Worm (Caenorhabditis elegans) whole organism, L3 larva: ENCODE data around the gene Y41D4B.24.

ENCODE experiments used
- R02D3.7 ChIP-seq: fragments of 150-350 bp; optimal IDR thresholded peaks from 2 replicates; lab custom pipeline; 2014; ENCODE audit warnings: missing biosample characterization, missing genetic modification characterization
- ZK546.5 ChIP-seq: sonication (generic microtip); optimal IDR thresholded peaks from 2 replicates; lab custom pipeline; 2017; ENCODE audit warnings: missing biosample characterization, missing genetic modification characterization
- aly-2 ChIP-seq: fragments of 150-350 bp; optimal IDR thresholded peaks from 2 replicates; lab custom pipeline; 2014; ENCODE audit warnings: missing biosample characterization, missing genetic modification characterization
- ama-1 ChIP-seq: fragments of 150-350 bp; optimal IDR thresholded peaks from 2 replicates; lab custom pipeline; 2018
- ceh-16 ChIP-seq: sonication (generic microtip); optimal IDR thresholded peaks from 2 replicates; lab custom pipeline; 2017; ENCODE audit warnings: missing biosample characterization, missing genetic modification characterization
- ceh-28 ChIP-seq: fragments of 150-350 bp; optimal IDR thresholded peaks from 2 replicates; lab custom pipeline; 2014; ENCODE audit warnings: missing biosample characterization, missing genetic modification reagents, missing genetic modification characterization
- ceh-82 ChIP-seq: fragments of 150-350 bp; optimal IDR thresholded peaks from 2 replicates; lab custom pipeline; 2014; ENCODE audit warnings: missing biosample characterization, missing genetic modification characterization
- ceh-9 ChIP-seq: sonication (generic microtip); optimal IDR thresholded peaks from 2 replicates; lab custom pipeline; 2018; ENCODE audit warnings: missing biosample characterization, missing genetic modification characterization
- daf-12 ChIP-seq: fragments of 150-350 bp; optimal IDR thresholded peaks from 2 replicates; lab custom pipeline; 2014; ENCODE audit warnings: missing biosample characterization, missing genetic modification reagents, missing genetic modification characterization
- egl-27 ChIP-seq: sonication (generic microtip); optimal IDR thresholded peaks from 4 replicates; lab custom pipeline; 2017; ENCODE audit warnings: missing biosample characterization, missing genetic modification reagents, missing genetic modification characterization
- egl-5 ChIP-seq: fragments of 150-350 bp; optimal IDR thresholded peaks from 2 replicates; lab custom pipeline; 2017; ENCODE audit warnings: missing biosample characterization, missing genetic modification reagents, missing genetic modification characterization, inconsistent platforms
- elt-1 ChIP-seq: fragments of 150-350 bp; optimal IDR thresholded peaks from 2 replicates; lab custom pipeline; 2014; ENCODE audit warnings: missing biosample characterization, missing genetic modification characterization
- elt-2 ChIP-seq: sonication (generic microtip); optimal IDR thresholded peaks from 2 replicates; lab custom pipeline; 2016; ENCODE audit warnings: missing genetic modification reagents, mild to moderate bottlenecking, missing genetic modification characterization, missing compliant biosample characterization
- elt-3 ChIP-seq, 3 experiments: fragments of 150-350 bp in 1 of 3; sonication (generic microtip) in 2 of 3; optimal IDR thresholded peaks; 2 replicates in 2 of 3; 4 replicates in 1 of 3; lab custom pipeline; 2014 to 2017; ENCODE audit warnings: missing biosample characterization in 3 of 3, missing genetic modification characterization in 3 of 3
- eor-1 ChIP-seq, 2 experiments: fragments of 150-350 bp; optimal IDR thresholded peaks; 2 replicates each; lab custom pipeline; 2014 to 2018; ENCODE audit warnings: missing biosample characterization in 2 of 2, missing genetic modification characterization in 2 of 2
- fkh-10 ChIP-seq: sonication (generic microtip); optimal IDR thresholded peaks from 2 replicates; lab custom pipeline; 2017; ENCODE audit warnings: missing biosample characterization, missing genetic modification reagents, missing genetic modification characterization
- fos-1 ChIP-seq: fragments of 150-350 bp; optimal IDR thresholded peaks from 2 replicates; lab custom pipeline; 2014; ENCODE audit warnings: missing biosample characterization, missing genetic modification characterization
- hmg-11 ChIP-seq: sonication (generic microtip); optimal IDR thresholded peaks from 2 replicates; lab custom pipeline; 2016; ENCODE audit warnings: missing genetic modification characterization, missing compliant biosample characterization
- jun-1 ChIP-seq: fragments of 150-350 bp; optimal IDR thresholded peaks from 2 replicates; lab custom pipeline; 2014; ENCODE audit warnings: missing biosample characterization, missing genetic modification reagents, missing genetic modification characterization
- lin-15B ChIP-seq: fragments of 150-350 bp; optimal IDR thresholded peaks from 2 replicates; lab custom pipeline; 2014; ENCODE audit warnings: missing biosample characterization, missing genetic modification characterization
- lin-39 ChIP-seq: fragments of 150-350 bp; optimal IDR thresholded peaks from 2 replicates; lab custom pipeline; 2018; ENCODE audit warnings: missing biosample characterization, missing genetic modification reagents, missing genetic modification characterization
- mdl-1 ChIP-seq: fragments of 150-350 bp; optimal IDR thresholded peaks from 2 replicates; lab custom pipeline; 2014; ENCODE audit warnings: missing biosample characterization, missing genetic modification characterization
- mml-1 ChIP-seq: fragments of 150-350 bp; sonication (generic microtip); optimal IDR thresholded peaks from 3 replicates; lab custom pipeline; 2014; ENCODE audit warnings: missing biosample characterization, missing genetic modification characterization
- nhr-11 ChIP-seq: fragments of 150-350 bp; optimal IDR thresholded peaks from 2 replicates; lab custom pipeline; 2014; ENCODE audit warnings: missing biosample characterization, missing genetic modification characterization
- nhr-12 ChIP-seq: fragments of 150-350 bp; optimal IDR thresholded peaks from 2 replicates; lab custom pipeline; 2014; ENCODE audit warnings: missing biosample characterization, missing genetic modification characterization
- nhr-23 ChIP-seq: fragments of 150-350 bp; optimal IDR thresholded peaks from 2 replicates; lab custom pipeline; 2014; ENCODE audit warnings: missing biosample characterization, missing genetic modification reagents, missing genetic modification characterization
- nhr-237 ChIP-seq: fragments of 150-350 bp; optimal IDR thresholded peaks from 2 replicates; lab custom pipeline; 2014; ENCODE audit warnings: missing biosample characterization, missing genetic modification characterization
- nhr-25 ChIP-seq: sonication (generic microtip); optimal IDR thresholded peaks from 2 replicates; lab custom pipeline; 2017; ENCODE audit warnings: missing biosample characterization, missing genetic modification characterization
- nhr-28 ChIP-seq: fragments of 150-350 bp; optimal IDR thresholded peaks from 2 replicates; lab custom pipeline; 2014; ENCODE audit warnings: missing biosample characterization, missing genetic modification characterization
- nhr-43 ChIP-seq: sonication (generic microtip); optimal IDR thresholded peaks from 2 replicates; lab custom pipeline; 2016; ENCODE audit warnings: mild to moderate bottlenecking, missing genetic modification characterization, missing compliant biosample characterization; ENCODE audit not compliant: poor library complexity, severe bottlenecking
- nhr-67 ChIP-seq: fragments of 150-350 bp; optimal IDR thresholded peaks from 2 replicates; lab custom pipeline; 2014; ENCODE audit warnings: missing biosample characterization, missing genetic modification characterization
- nhr-76 ChIP-seq: fragments of 150-350 bp; sonication (generic microtip); optimal IDR thresholded peaks from 5 replicates; lab custom pipeline; 2014; ENCODE audit warnings: missing biosample characterization, missing genetic modification characterization
- nhr-77 ChIP-seq: fragments of 150-350 bp; optimal IDR thresholded peaks from 2 replicates; lab custom pipeline; 2014; ENCODE audit warnings: missing biosample characterization, missing genetic modification characterization
- pqm-1 ChIP-seq: fragments of 150-350 bp; optimal IDR thresholded peaks from 2 replicates; lab custom pipeline; 2017; ENCODE audit warnings: missing biosample characterization, missing genetic modification characterization, inconsistent platforms
- sea-2 ChIP-seq: fragments of 150-350 bp; sonication (generic microtip); optimal IDR thresholded peaks from 4 replicates; lab custom pipeline; 2014; ENCODE audit warnings: missing biosample characterization, missing genetic modification reagents, missing genetic modification characterization
- skn-1 ChIP-seq: fragments of 150-350 bp; optimal IDR thresholded peaks from 2 replicates; lab custom pipeline; 2014; ENCODE audit warnings: missing biosample characterization, missing genetic modification characterization
- snpc-4 ChIP-seq: fragments of 150-350 bp; optimal IDR thresholded peaks from 2 replicates; lab custom pipeline; 2014; ENCODE audit warnings: missing biosample characterization, missing genetic modification characterization
- tbx-2 ChIP-seq: sonication (generic microtip); optimal IDR thresholded peaks from 2 replicates; lab custom pipeline; 2016; ENCODE audit warnings: mild to moderate bottlenecking, missing genetic modification characterization, missing compliant biosample characterization
- unc-39 ChIP-seq: sonication (generic microtip); optimal IDR thresholded peaks from 4 replicates; lab custom pipeline; 2017; ENCODE audit warnings: missing biosample characterization, missing genetic modification characterization
- unc-62 ChIP-seq: fragments of 150-350 bp; sonication (generic microtip); optimal IDR thresholded peaks from 4 replicates; lab custom pipeline; 2014; ENCODE audit warnings: missing biosample characterization, missing genetic modification reagents, missing genetic modification characterization
- zag-1 ChIP-seq: fragments of 150-350 bp; optimal IDR thresholded peaks from 2 replicates; lab custom pipeline; 2014; ENCODE audit warnings: missing biosample characterization, missing genetic modification characterization
- ztf-11 ChIP-seq: fragments of 150-350 bp; optimal IDR thresholded peaks from 2 replicates; lab custom pipeline; 2014; ENCODE audit warnings: missing biosample characterization, missing genetic modification characterization
- ztf-4 ChIP-seq: fragments of 150-350 bp; optimal IDR thresholded peaks from 2 replicates; lab custom pipeline; 2014; ENCODE audit warnings: missing biosample characterization, missing genetic modification characterization

Gene Y41D4B.24

DNA sequence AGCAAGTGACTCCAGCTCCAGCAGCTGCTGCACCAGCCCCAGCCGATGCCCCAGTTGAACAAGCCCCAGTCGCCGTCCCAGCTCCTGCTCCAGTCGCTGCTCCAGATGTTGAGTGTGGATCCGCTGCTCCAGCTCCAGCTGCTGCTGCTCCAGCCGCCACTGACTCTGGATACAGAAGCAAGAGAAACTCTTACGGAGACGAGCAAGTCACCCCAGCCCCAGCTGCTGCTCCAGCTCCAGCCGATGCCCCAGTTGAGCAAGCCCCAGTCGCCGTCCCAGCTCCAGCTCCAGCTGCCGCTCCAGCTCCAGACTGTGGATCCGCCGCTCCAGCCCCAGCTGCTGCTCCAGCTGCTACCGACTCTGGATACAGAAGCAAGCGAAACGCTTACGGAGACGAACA, 39.6 kb upstream of the Y41D4B.24 start:
- TF ChIP-seq lin-39 (tag; lab: Kevin White, UChicago) (no peak), snpc-4 (tag; lab: Kevin White, UChicago) (no peak), egl-27 (no peak), ceh-9 (tag; lab: Kevin White, UChicago) (no peak), ztf-11 (tag; lab: Kevin White, UChicago) (no peak), ceh-28 (no peak), hmg-11 (tag; lab: Kevin White, UChicago) (no peak), elt-1 (no peak), jun-1 (no peak), nhr-43 (tag; lab: Kevin White, UChicago) (no peak), unc-62 (GFP tag; lab: Kevin White, UChicago) (no peak), nhr-25 (tag; lab: Kevin White, UChicago) (no peak), egl-5 (tag; lab: Kevin White, UChicago) (no peak), fkh-10 (GFP tag; lab: Kevin White, UChicago) (no peak), elt-3 (tag; optimal IDR thresholded peaks at IDR 0.05; lab: Kevin White, UChicago) (no peak), nhr-67 (tag; lab: Kevin White, UChicago) (no peak)

DNA sequence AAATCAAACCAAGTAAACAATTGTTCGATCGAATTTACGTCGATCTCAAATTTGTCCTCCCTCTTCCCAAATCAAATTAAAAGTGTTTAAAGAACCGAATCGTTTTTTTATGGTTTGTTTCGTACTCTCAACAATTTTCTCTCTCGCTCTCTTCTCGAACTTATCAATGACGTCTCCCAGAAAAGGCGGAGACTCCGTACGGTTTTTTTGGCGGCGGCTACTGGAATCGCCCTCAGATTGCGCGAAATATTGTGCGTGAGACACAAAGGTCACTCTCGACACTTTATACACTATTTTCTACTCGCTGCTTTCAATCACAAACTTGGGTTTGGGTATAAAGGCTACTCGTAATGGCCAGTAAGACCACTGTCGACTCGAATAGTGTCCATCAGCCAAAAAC, 38.5 kb upstream of the Y41D4B.24 start, which contains the start of gene epic-2:
epic-2 (plus strand) TSS at position 317 of the 400 bp plus-strand sequence.
- no peak for TF ChIP-seq ztf-4 (tag; lab: Kevin White, UChicago)
- TF ChIP-seq nhr-12 (tag; lab: Kevin White, UChicago): no peak
- TF ChIP-seq mml-1 (tag; lab: Kevin White, UChicago): no peak
- no peak for TF ChIP-seq ceh-82
- TF ChIP-seq eor-1 (tag; optimal IDR thresholded peaks at IDR 0.05; lab: Kevin White, UChicago): no peak
- no peak for TF ChIP-seq nhr-43 (tag; lab: Kevin White, UChicago)
- TF ChIP-seq elt-2: no peak

DNA sequence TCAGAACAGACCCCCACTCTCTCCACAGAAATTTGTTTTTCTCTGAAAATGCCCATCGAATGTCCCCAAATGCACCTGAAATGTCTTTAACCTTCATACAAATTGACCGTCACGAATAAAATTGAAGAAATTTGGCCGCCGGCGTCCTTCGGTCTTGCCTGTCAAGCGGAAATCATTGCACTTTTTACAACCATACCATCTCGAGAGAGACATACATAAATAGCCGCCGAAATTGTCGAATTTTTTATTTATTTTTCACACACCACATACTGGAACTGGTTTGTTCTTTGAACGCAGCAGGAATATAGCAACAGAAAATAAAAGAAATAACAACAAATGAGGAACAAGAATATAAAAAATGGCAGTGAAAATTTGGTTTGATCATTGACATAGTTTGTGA, 33.7 kb upstream of the Y41D4B.24 start:
- TF ChIP-seq daf-12 (tag; lab: Kevin White, UChicago): no peak
- TF ChIP-seq zag-1: no peak
- no peak for TF ChIP-seq lin-15B (tag; lab: Kevin White, UChicago)
- no peak for TF ChIP-seq fos-1 (tag; lab: Kevin White, UChicago)
- TF ChIP-seq unc-39: no peak
- no peak for TF ChIP-seq ztf-11 (tag; lab: Kevin White, UChicago)
- no peak for TF ChIP-seq jun-1
- no peak for TF ChIP-seq egl-5 (tag; lab: Kevin White, UChicago)
- peak; percentile 14 for TF ChIP-seq nhr-23 (tag; lab: Kevin White, UChicago)
- no peak for TF ChIP-seq nhr-28 (tag; lab: Kevin White, UChicago)
- TF ChIP-seq pqm-1 (tag; lab: Kevin White, UChicago): no peak
- TF ChIP-seq nhr-25 (tag; lab: Kevin White, UChicago): peak; percentile 60
- no peak for TF ChIP-seq tbx-2
- no peak for TF ChIP-seq ZK546.5 (tag; lab: Kevin White, UChicago)
- no peak for TF ChIP-seq nhr-76 (tag; lab: Kevin White, UChicago)

- TF ChIP-seq nhr-23 (tag; lab: Kevin White, UChicago) (no peak), mml-1 (tag; lab: Kevin White, UChicago) (no peak), sea-2 (GFP tag; lab: Kevin White, UChicago) (no peak)
- TF ChIP-seq, all 47 proteins: peak for 0
Observed at ce11 chrIV:1713618-1714017, 31.7 kb upstream of the Y41D4B.24 start.

DNA sequence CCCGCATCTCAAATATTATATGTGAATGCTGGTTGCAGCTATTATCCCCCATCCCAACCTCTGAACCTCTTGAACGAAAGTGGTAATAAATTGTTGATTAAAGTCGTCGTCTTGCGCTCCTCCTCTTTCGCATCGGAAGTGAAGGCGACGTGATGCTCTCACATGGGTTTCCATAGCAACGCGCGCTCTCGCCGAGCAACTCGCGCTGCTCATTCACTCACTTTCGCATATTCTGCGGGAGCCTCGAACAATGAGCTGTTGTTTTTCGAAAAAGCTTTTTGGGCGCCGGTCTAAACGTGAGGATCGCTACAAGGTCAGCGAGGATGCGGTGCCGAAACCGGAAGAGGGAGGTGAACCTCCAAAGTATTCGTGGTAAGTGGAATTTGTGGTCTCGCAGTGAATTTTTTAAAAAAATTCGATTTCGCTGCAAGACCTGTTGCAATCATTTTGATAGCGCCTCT, 29.1 kb upstream of the Y41D4B.24 start, which contains the start of gene rpi-2:
rpi-2 (plus strand) TSS at position 234 of the 461 bp plus-strand sequence.
- no peak for TF ChIP-seq nhr-23 (tag; lab: Kevin White, UChicago)
- no peak for TF ChIP-seq daf-12 (tag; lab: Kevin White, UChicago)
- no peak for TF ChIP-seq nhr-11 (tag; lab: Kevin White, UChicago)
- TF ChIP-seq skn-1 (tag; lab: Kevin White, UChicago): no peak
- peak; percentile 28 for TF ChIP-seq ceh-28
- no peak for TF ChIP-seq ceh-16 (tag; lab: Kevin White, UChicago)
- peak; percentile 37 for TF ChIP-seq hmg-11 (tag; lab: Kevin White, UChicago)
- peak; percentile 84 for TF ChIP-seq ama-1 (lab: Kevin White, UChicago)
- no peak for TF ChIP-seq eor-1 (tag; optimal IDR thresholded peaks at IDR 0.05; lab: Kevin White, UChicago)
- TF ChIP-seq unc-39: no peak
- no peak for TF ChIP-seq egl-5 (tag; lab: Kevin White, UChicago)
- no peak for TF ChIP-seq zag-1
- no peak for TF ChIP-seq R02D3.7
- peak; percentile 70 for TF ChIP-seq aly-2 (tag; lab: Kevin White, UChicago)
- TF ChIP-seq nhr-25 (tag; lab: Kevin White, UChicago): no peak
- TF ChIP-seq unc-62 (GFP tag; lab: Kevin White, UChicago): no peak
- no peak for TF ChIP-seq ztf-11 (tag; lab: Kevin White, UChicago)
- TF ChIP-seq nhr-76 (tag; lab: Kevin White, UChicago): no peak
- no peak for TF ChIP-seq lin-15B (tag; lab: Kevin White, UChicago)
- no peak for TF ChIP-seq ceh-82
- TF ChIP-seq ztf-4 (tag; lab: Kevin White, UChicago): no peak
- peak; percentile 55 for TF ChIP-seq nhr-43 (tag; lab: Kevin White, UChicago)
- no peak for TF ChIP-seq tbx-2
- no peak for TF ChIP-seq nhr-237
- peak; percentile 23 for TF ChIP-seq elt-2
- no peak for TF ChIP-seq mdl-1 (tag; lab: Kevin White, UChicago)
- no peak for TF ChIP-seq elt-3 (tag; optimal IDR thresholded peaks at IDR 0.05; lab: Kevin White, UChicago)
- peak; percentile 59 for TF ChIP-seq nhr-77 (tag; lab: Kevin White, UChicago)
